Fruit fly (Drosophila melanogaster) Kc167 (cell line): ENCODE results near the gene shi.

Source experiments
- Myc ChIP-seq: fragments of >200 bp; optimal IDR thresholded peaks from 2 replicates; lab custom pipeline; 2017; ENCODE audit warnings: missing external identifiers
- Sin3A ChIP-seq: fragments of >200 bp; optimal IDR thresholded peaks from 2 replicates; lab custom pipeline; 2018; ENCODE audit warnings: missing external identifiers
- psq ChIP-seq: fragments of >200 bp; optimal IDR thresholded peaks from 2 replicates; lab custom pipeline; 2017; ENCODE audit warnings: missing external identifiers

DNA sequence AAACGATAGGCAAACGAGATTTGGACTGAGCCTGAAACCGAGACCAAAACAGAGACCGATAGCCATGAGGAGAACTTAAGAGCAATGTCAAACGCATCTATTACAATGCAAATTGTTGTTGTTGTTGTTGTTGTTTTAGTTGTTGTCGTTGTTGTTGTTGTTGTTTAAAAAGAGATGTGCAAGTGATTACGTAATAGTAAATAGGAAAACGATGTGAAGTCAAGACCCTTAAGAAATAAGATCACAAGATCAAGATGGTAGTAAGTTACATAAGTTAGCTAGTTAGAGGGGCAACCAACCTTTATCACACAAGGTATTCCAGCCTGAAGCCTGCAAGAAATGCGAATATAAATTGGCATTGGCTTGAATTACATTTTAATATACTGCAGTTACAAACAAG is 58.1 kb downstream of the shi start:
- no peak for TF ChIP-seq psq (lab: Kevin White, UChicago)
- no peak for TF ChIP-seq Myc (lab: Kevin White, UChicago)
- TF ChIP-seq Sin3A (lab: Kevin White, UChicago) = no peak
